Worm (Caenorhabditis elegans) whole organism, L2 larva: ENCODE data around the gene smc-3.

Experiments used
- ZK546.5 ChIP-seq: sonication (generic microtip); optimal IDR thresholded peaks from 2 replicates; lab custom pipeline; 2017; ENCODE audit warnings: missing biosample characterization, missing genetic modification characterization
- aly-2 ChIP-seq: fragments of 150-350 bp; optimal IDR thresholded peaks from 2 replicates; lab custom pipeline; 2014; ENCODE audit warnings: missing biosample characterization, missing genetic modification characterization
- crh-2 ChIP-seq: sonication (generic microtip); optimal IDR thresholded peaks from 2 replicates; lab custom pipeline; 2017; ENCODE audit warnings: missing biosample characterization, missing genetic modification characterization
- egl-27 ChIP-seq: sonication (generic microtip); optimal IDR thresholded peaks from 3 replicates; lab custom pipeline; 2017; ENCODE audit warnings: missing biosample characterization, missing genetic modification reagents, missing genetic modification characterization
- elt-1 ChIP-seq: fragments of 150-350 bp; optimal IDR thresholded peaks from 2 replicates; lab custom pipeline; 2014; ENCODE audit warnings: missing biosample characterization, missing genetic modification characterization
- lin-13 ChIP-seq: fragments of 150-350 bp; optimal IDR thresholded peaks from 2 replicates; lab custom pipeline; 2014; ENCODE audit warnings: missing biosample characterization, missing genetic modification reagents, missing genetic modification characterization
- lsy-2 ChIP-seq, 2 experiments: fragments of 150-350 bp in 1 of 2; sonication (generic microtip) in 1 of 2; optimal IDR thresholded peaks; 2 replicates each; lab custom pipeline; 2014 to 2017; ENCODE audit warnings: missing biosample characterization in 2 of 2, missing genetic modification characterization in 2 of 2
- nhr-11 ChIP-seq: fragments of 150-350 bp; optimal IDR thresholded peaks from 2 replicates; lab custom pipeline; 2014; ENCODE audit warnings: missing biosample characterization, missing genetic modification characterization
- nhr-77 ChIP-seq: fragments of 150-350 bp; optimal IDR thresholded peaks from 2 replicates; lab custom pipeline; 2014; ENCODE audit warnings: missing biosample characterization, missing genetic modification characterization
- peb-1 ChIP-seq: fragments of 150-350 bp; optimal IDR thresholded peaks from 2 replicates; lab custom pipeline; 2014; ENCODE audit warnings: missing biosample characterization, missing genetic modification characterization
- unc-39 ChIP-seq: fragments of 150-350 bp; optimal IDR thresholded peaks from 2 replicates; lab custom pipeline; 2014; ENCODE audit warnings: missing biosample characterization, missing genetic modification characterization

DNA sequence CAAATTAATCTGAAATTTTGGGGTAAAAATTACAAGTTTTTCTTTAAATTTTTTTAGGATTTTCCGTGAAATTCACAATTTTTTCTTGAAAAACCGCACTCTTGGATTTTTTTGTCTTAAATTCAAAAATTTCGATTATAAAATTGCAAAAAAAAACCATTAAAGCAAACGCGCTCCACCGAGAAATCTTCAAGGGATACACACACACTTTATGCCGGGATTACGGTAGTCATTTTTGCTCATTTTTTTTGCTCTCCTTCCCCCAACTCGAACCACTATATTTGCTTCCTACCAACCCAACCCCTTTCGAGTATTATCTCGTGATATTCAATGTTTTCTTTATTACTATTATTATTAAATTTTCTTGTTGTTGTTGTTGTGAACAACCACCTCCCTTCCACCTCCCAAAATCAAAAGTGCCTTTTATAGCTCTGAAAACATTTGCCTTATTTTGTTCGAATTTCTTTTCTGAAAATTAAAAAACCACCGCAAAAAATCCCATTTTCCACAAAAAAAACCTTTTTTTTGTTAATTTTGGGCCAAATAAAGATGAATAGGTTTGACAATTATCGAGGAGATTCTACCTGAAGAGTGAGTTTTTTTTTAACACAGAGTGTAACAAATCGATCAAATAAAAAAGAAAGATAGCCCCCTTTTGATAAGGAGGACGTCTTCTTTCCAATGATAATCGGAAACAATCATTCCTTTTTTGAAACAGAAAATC, 38.8 kb upstream of the smc-3 start, which contains the start of gene Y47D3A.32:
- no peak for TF ChIP-seq crh-2 (tag; lab: Kevin White, UChicago)
- no peak for TF ChIP-seq peb-1 (tag; lab: Kevin White, UChicago)
- no peak for TF ChIP-seq elt-1 (tag; lab: Kevin White, UChicago)
- TF ChIP-seq egl-27 (tag; lab: Kevin White, UChicago), result no peak
- no peak for TF ChIP-seq lin-13 (GFP tag; lab: Kevin White, UChicago)
- TF ChIP-seq aly-2, result no peak
- TF ChIP-seq ZK546.5 (tag; lab: Kevin White, UChicago), result no peak
- TF ChIP-seq nhr-11 (tag; lab: Kevin White, UChicago), result no peak
- no peak for TF ChIP-seq nhr-77
- TF ChIP-seq lsy-2 (tag; optimal IDR thresholded peaks at IDR 0.05; lab: Kevin White, UChicago), result no peak
- no peak for TF ChIP-seq unc-39
